Worm (Caenorhabditis elegans): ENCODE data around the gene F09B12.3.

F09B12.3 gene

ce11 chrX:15078276-15078675 is 19.5 kb downstream of the F09B12.3 start:
- TF ChIP-seq snpc-4 (tag; optimal IDR thresholded peaks at IDR 0.05) = no peak

DNA sequence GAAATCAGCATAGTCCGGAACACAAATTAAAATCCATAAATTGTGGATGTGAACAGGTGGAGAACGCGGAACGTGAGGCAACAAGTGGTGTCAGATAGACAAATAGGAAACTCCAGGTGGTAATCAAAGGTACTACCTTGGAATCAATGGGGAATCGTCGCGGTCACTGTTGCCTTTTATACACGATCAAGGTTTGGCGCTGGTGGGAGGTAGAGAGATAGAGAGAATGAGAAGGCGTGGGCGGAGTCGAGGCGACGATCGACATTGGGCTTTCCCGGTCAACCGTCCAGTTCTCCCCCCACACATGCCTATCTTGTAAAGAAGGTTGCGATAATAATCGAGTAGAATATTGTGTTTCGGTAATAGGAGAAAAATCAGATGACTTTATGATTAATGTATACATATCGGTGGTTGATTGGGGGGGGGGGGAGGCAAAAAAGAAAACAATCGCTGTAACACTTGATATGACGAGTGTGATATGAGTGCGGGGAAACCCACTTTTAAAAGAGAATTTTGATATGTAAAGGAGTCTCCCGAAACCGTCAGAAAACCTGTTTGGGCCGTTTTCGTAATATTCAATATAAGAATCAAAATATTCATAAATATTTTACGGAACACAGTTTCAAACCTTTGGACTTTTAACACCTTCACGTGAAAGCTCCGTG is 20.0 kb downstream of the F09B12.3 start, which contains the start of the genes H40L08.8, H40L08.2 and H40L08.7:
H40L08.8 (minus strand) TSS at position 37 of the 665 bp plus-strand sequence.
H40L08.2 (minus strand) TSS at position 148 of the 665 bp plus-strand sequence.
H40L08.7 (minus strand) TSS at position 148 of the 665 bp plus-strand sequence.
- TF ChIP-seq ceh-82 (tag; optimal IDR thresholded peaks at IDR 0.05) (no peak), Y55F3AM.14 (GFP tag; optimal IDR thresholded peaks at IDR 0.05) (no peak), sma-9 (GFP tag; optimal IDR thresholded peaks at IDR 0.05) (peak; percentile 81), sma-9 (tag; optimal IDR thresholded peaks at IDR 0.05) (no peak), nhr-10 (tag; optimal IDR thresholded peaks at IDR 0.05) (no peak), unc-62 (GFP tag; optimal IDR thresholded peaks at IDR 0.05) (no peak), snpc-4 (tag; optimal IDR thresholded peaks at IDR 0.05) (no peak), nhr-11 (tag; optimal IDR thresholded peaks at IDR 0.05) (no peak), gmeb-1 (tag; optimal IDR thresholded peaks at IDR 0.05) (peak; percentile 5), unc-55 (GFP tag; optimal IDR thresholded peaks at IDR 0.05) (no peak), lin-13 (GFP tag; optimal IDR thresholded peaks at IDR 0.05) (no peak), ztf-4 (tag; optimal IDR thresholded peaks at IDR 0.05) (no peak), crh-2 (tag; optimal IDR thresholded peaks at IDR 0.05) (no peak), nhr-23 (tag; optimal IDR thresholded peaks at IDR 0.05) (no peak), lsy-2 (tag; optimal IDR thresholded peaks at IDR 0.05) (peak in 1 of 2 experiments; percentile 4), zag-1 (tag; optimal IDR thresholded peaks at IDR 0.05) (no peak), R02D3.7 (tag; optimal IDR thresholded peaks at IDR 0.05) (no peak), nhr-21 (tag; optimal IDR thresholded peaks at IDR 0.05) (peak; percentile 54), ama-1 (optimal IDR thresholded peaks at IDR 0.05) (peak; percentile 90), ztf-11 (tag; optimal IDR thresholded peaks at IDR 0.05) (no peak), nhr-237 (tag; optimal IDR thresholded peaks at IDR 0.05) (no peak), peb-1 (tag; optimal IDR thresholded peaks at IDR 0.05) (no peak), ZK546.5 (tag; optimal IDR thresholded peaks at IDR 0.05) (no peak), aly-2 (tag; optimal IDR thresholded peaks at IDR 0.05) (no peak), mdl-1 (tag; optimal IDR thresholded peaks at IDR 0.05) (no peak), nhr-77 (tag; optimal IDR thresholded peaks at IDR 0.05) (no peak), elt-3 (tag; optimal IDR thresholded peaks at IDR 0.05) (no peak), ceh-16 (tag; optimal IDR thresholded peaks at IDR 0.05) (peak; percentile 48), C34F6.9 (tag; optimal IDR thresholded peaks at IDR 0.05) (no peak), elt-1 (tag; optimal IDR thresholded peaks at IDR 0.05) (no peak), ztf-1 (GFP tag; conservative IDR thresholded peaks at IDR 0.05) (no peak), nhr-129 (tag; optimal IDR thresholded peaks at IDR 0.05) (peak; percentile 19), fos-1 (tag; optimal IDR thresholded peaks at IDR 0.05) (no peak), nhr-25 (tag; optimal IDR thresholded peaks at IDR 0.05) (peak; percentile 79), alr-1 (tag; optimal IDR thresholded peaks at IDR 0.05) (no peak), mbf-1 (tag; optimal IDR thresholded peaks at IDR 0.05) (no peak), skn-1 (tag; optimal IDR thresholded peaks at IDR 0.05) (no peak), F13H6.1 (tag; optimal IDR thresholded peaks at IDR 0.05) (peak; percentile 1), mab-5 (tag; optimal IDR thresholded peaks at IDR 0.05) (no peak), nhr-6 (tag; optimal IDR thresholded peaks at IDR 0.05) (no peak), lin-11 (tag; optimal IDR thresholded peaks at IDR 0.05) (no peak), lin-39 (tag; optimal IDR thresholded peaks at IDR 0.05) (no peak), dmd-4 (tag; optimal IDR thresholded peaks at IDR 0.05) (no peak), egl-27 (tag; optimal IDR thresholded peaks at IDR 0.05) (no peak), sem-4 (tag; optimal IDR thresholded peaks at IDR 0.05) (no peak), sma-3 (GFP tag; optimal IDR thresholded peaks at IDR 0.05) (peak; percentile 57), nhr-12 (tag; optimal IDR thresholded peaks at IDR 0.05) (no peak), unc-39 (tag; optimal IDR thresholded peaks at IDR 0.05) (no peak), blmp-1 (tag; optimal IDR thresholded peaks at IDR 0.05; ENCODE audit: insufficient read depth) (peak; percentile 67)

Data from whole organism, L2 larva.